Worm (Caenorhabditis elegans) whole organism, late embryonic: ENCODE results near the gene ZK287.9.

ENCODE experiments used
- ama-1 ChIP-seq: fragments of 150-350 bp; optimal IDR thresholded peaks from 2 replicates; lab custom pipeline; 2014
- ceh-30 ChIP-seq: fragments of 150-350 bp; optimal IDR thresholded peaks from 2 replicates; lab custom pipeline; 2014; ENCODE audit warnings: missing biosample characterization, missing genetic modification characterization
- dve-1 ChIP-seq: sonication (generic microtip); optimal IDR thresholded peaks from 2 replicates; lab custom pipeline; 2017; ENCODE audit warnings: antibody characterized with exemption, mild to moderate bottlenecking, missing genetic modification characterization, missing compliant biosample characterization
- fax-1 ChIP-seq: sonication (generic microtip); optimal IDR thresholded peaks from 2 replicates; lab custom pipeline; 2016; ENCODE audit warnings: missing genotype, missing genetic modification characterization, missing compliant biosample characterization
- mec-3 ChIP-seq: sonication (generic microtip); optimal IDR thresholded peaks from 2 replicates; lab custom pipeline; 2016; ENCODE audit warnings: borderline replicate concordance, missing genetic modification characterization, missing compliant biosample characterization
- nhr-11 ChIP-seq: fragments of 150-350 bp; optimal IDR thresholded peaks from 2 replicates; lab custom pipeline; 2014; ENCODE audit warnings: missing biosample characterization, missing genetic modification characterization
- pqm-1 ChIP-seq: sonication (generic microtip); optimal IDR thresholded peaks from 2 replicates; lab custom pipeline; 2016; ENCODE audit warnings: missing genetic modification characterization, missing compliant biosample characterization
- pros-1 ChIP-seq: fragments of 150-350 bp; optimal IDR thresholded peaks from 2 replicates; lab custom pipeline; 2014; ENCODE audit warnings: missing biosample characterization, missing genetic modification reagents, missing genetic modification characterization
- ref-2 ChIP-seq: sonication (generic microtip); optimal IDR thresholded peaks from 2 replicates; lab custom pipeline; 2016; ENCODE audit warnings: missing genetic modification characterization, missing compliant biosample characterization
- tbx-7 ChIP-seq: sonication (generic microtip); optimal IDR thresholded peaks from 2 replicates; lab custom pipeline; 2016; ENCODE audit warnings: missing genotype, missing genetic modification characterization, missing compliant biosample characterization

ce11 chrV:9712418-9713173 is 33.4 kb downstream of the ZK287.9 start:
- TF ChIP-seq ceh-30 (tag; lab: Kevin White, UChicago): no peak
- TF ChIP-seq ref-2 (tag; lab: Kevin White, UChicago): no peak
- TF ChIP-seq pros-1 (tag; lab: Kevin White, UChicago): no peak
- no peak for TF ChIP-seq nhr-11 (tag; lab: Kevin White, UChicago)
- no peak for TF ChIP-seq dve-1 (tag; lab: Kevin White, UChicago)
- no peak for TF ChIP-seq pqm-1
- no peak for TF ChIP-seq ama-1 (lab: Kevin White, UChicago)
- TF ChIP-seq fax-1 (tag; lab: Kevin White, UChicago): no peak
- no peak for TF ChIP-seq tbx-7 (tag; lab: Kevin White, UChicago)
- TF ChIP-seq mec-3 (tag; lab: Kevin White, UChicago): no peak
